ENCODE assay signal across 1 fruit fly cellular context in genomic region chr3L:21261403-21262164, dm6.
TF ChIP-seq lines count a peak whose summit lies in the region.

No protein-coding gene starts in this region.

TF ChIP-seq in whole organism, embryonic, 481 proteins besides CTCF, POLR2A, EP300 and RAD21 (continued from another document):
- TF ChIP-seq CG2199 (GFP tag; IDR thresholded peaks at IDR 0.05; lab: Robert Waterston, UW) (peak; percentile 85; the same call in 2 of the 3 replicates), abd-A (tag; optimal IDR thresholded peaks at IDR 0.05; lab: Kevin White, UChicago) (no peak), z (GFP tag; IDR thresholded peaks at IDR 0.05; lab: Robert Waterston, UW) (0 out of 3 replicates have a peak, but pooled peaks have one; percentile 36), seq (GFP tag; IDR thresholded peaks at IDR 0.05; lab: Robert Waterston, UW) (0 out of 2 replicates have a peak, but pooled peaks have one; percentile 18), grn (GFP tag; optimal IDR thresholded peaks at IDR 0.05; lab: Kevin White, UChicago) (peak; percentile 57), Eip74EF (GFP tag; optimal IDR thresholded peaks at IDR 0.05; lab: Kevin White, UChicago) (peak in 1 of 2 experiments; percentile 55), so (GFP tag; IDR thresholded peaks at IDR 0.05; lab: Robert Waterston, UW) (0 out of 3 replicates have a peak, but pooled peaks have one; percentile 6), pros (GFP tag; optimal IDR thresholded peaks at IDR 0.05; lab: Kevin White, UChicago) (peak; percentile 61), kni (GFP tag; optimal IDR thresholded peaks at IDR 0.05; lab: Kevin White, UChicago) (peak; percentile 54), sens (GFP tag; lab: Kevin White, UChicago) (no peak), chinmo (GFP tag; IDR thresholded peaks at IDR 0.05; lab: Robert Waterston, UW; ENCODE audit: partially characterized antibody) (peak; percentile 63; the same call in 1 of the 4 replicates), ara (GFP tag; IDR thresholded peaks at IDR 0.05; lab: Robert Waterston, UW) (no peak), hkb (optimal IDR thresholded peaks at IDR 0.05; lab: Kevin White, UChicago) (no peak), hkb (GFP tag; IDR thresholded peaks at IDR 0.05; lab: Robert Waterston, UW) (no peak), Pdp1 (GFP tag; optimal IDR thresholded peaks at IDR 0.05; lab: Kevin White, UChicago) (peak in 1 of 2 experiments; percentile 39), run (tag; optimal IDR thresholded peaks at IDR 0.05; lab: Kevin White, UChicago) (peak; percentile 61), Dp (GFP tag; optimal IDR thresholded peaks at IDR 0.05; lab: Kevin White, UChicago) (no peak), otp (GFP tag; IDR thresholded peaks at IDR 0.05; lab: Robert Waterston, UW) (no peak), Med (GFP tag; lab: Kevin White, UChicago) (peak; percentile 76), CG34422 (GFP tag; IDR thresholded peaks at IDR 0.05; lab: Robert Waterston, UW) (peak; percentile 18; the same call in 1 of the 3 replicates)
TF ChIP-seq in whole organism, embryonic: peak in this region for 26.
